Fruit fly (Drosophila melanogaster): ENCODE results near the gene CG31467.
A peak's percentile ranks its signal among the peaks of the same experiment; 100 is the strongest.

The CG31467 gene

dm6 chr3R:10696371-10696777 is 10.3 kb downstream of the CG31467 start, which contains the start of the genes pug, CG14683 and CG46459:
pug (plus strand) TSS chr3R:10696534.
CG14683 (plus strand) TSS chr3R:10696647.
CG46459 (plus strand) TSS chr3R:10696647.
- TF ChIP-seq CG14655 (GFP tag; optimal IDR thresholded peaks at IDR 0.05) (no peak), CG8159 (tag; optimal IDR thresholded peaks at IDR 0.05) (no peak), Pif1A (GFP tag; optimal IDR thresholded peaks at IDR 0.05) (no peak), CG13204 (GFP tag; optimal IDR thresholded peaks at IDR 0.05) (no peak), CG15710 (tag; optimal IDR thresholded peaks at IDR 0.05) (no peak), Ets98B (GFP tag; IDR thresholded peaks at IDR 0.05) (0 out of 2 replicates have a peak, but pooled peaks have one; percentile 11), CG32121 (GFP tag; IDR thresholded peaks at IDR 0.05) (no peak)

dm6 chr3R:10688835-10689234 is 17.8 kb downstream of the CG31467 start:
- TF ChIP-seq Pif1A (GFP tag; optimal IDR thresholded peaks at IDR 0.05) (no peak), CG4496 (GFP tag; IDR thresholded peaks at IDR 0.05) (peak; percentile 70; the same call in 2 of the 3 replicates), EcR (GFP tag; optimal IDR thresholded peaks at IDR 0.05) (no peak), CG32121 (GFP tag; IDR thresholded peaks at IDR 0.05) (peak; percentile 44; the same call in 1 of the 2 replicates), Snoo (tag; optimal IDR thresholded peaks at IDR 0.05) (no peak), Ets98B (GFP tag; IDR thresholded peaks at IDR 0.05) (0 out of 2 replicates have a peak, but pooled peaks have one; percentile 20), CG17806 (tag; optimal IDR thresholded peaks at IDR 0.05) (no peak), CG9948 (tag; optimal IDR thresholded peaks at IDR 0.05) (no peak), CG14655 (GFP tag; optimal IDR thresholded peaks at IDR 0.05) (no peak), rn (GFP tag; IDR thresholded peaks at IDR 0.05) (no peak), CG13204 (GFP tag; optimal IDR thresholded peaks at IDR 0.05) (no peak), CG10348 (GFP tag; IDR thresholded peaks at IDR 0.05) (no peak), D1 (tag; optimal IDR thresholded peaks at IDR 0.05) (no peak)

- TF ChIP-seq Ets98B (GFP tag; IDR thresholded peaks at IDR 0.05) (peak; percentile 44; the same call in 1 of the 2 replicates), rn (GFP tag; IDR thresholded peaks at IDR 0.05) (no peak; the same call in 1 of the 2 replicates)
Observed at dm6 chr3R:10688160-10688559, 18.5 kb downstream of the CG31467 start.

- TF ChIP-seq fd96Ca (GFP tag; IDR thresholded peaks at IDR 0.05) (no peak), EcR (GFP tag; optimal IDR thresholded peaks at IDR 0.05) (no peak), CG8159 (tag; optimal IDR thresholded peaks at IDR 0.05) (no peak), Snoo (tag; optimal IDR thresholded peaks at IDR 0.05) (no peak), CG34367 (tag; optimal IDR thresholded peaks at IDR 0.05) (no peak), CG10348 (GFP tag; IDR thresholded peaks at IDR 0.05) (no peak), D1 (tag; optimal IDR thresholded peaks at IDR 0.05) (no peak), Pif1A (GFP tag; optimal IDR thresholded peaks at IDR 0.05) (no peak), CG14655 (GFP tag; optimal IDR thresholded peaks at IDR 0.05) (no peak), CG9948 (tag; optimal IDR thresholded peaks at IDR 0.05) (no peak), rn (GFP tag; IDR thresholded peaks at IDR 0.05) (no peak), gl (tag; optimal IDR thresholded peaks at IDR 0.05) (no peak)
Observed at dm6 chr3R:10687312-10687711, 19.4 kb downstream of the CG31467 start.

- TF ChIP-seq rn (GFP tag; IDR thresholded peaks at IDR 0.05) (no peak), gl (tag; optimal IDR thresholded peaks at IDR 0.05) (no peak), CG8159 (tag; optimal IDR thresholded peaks at IDR 0.05) (no peak), Ets98B (GFP tag; IDR thresholded peaks at IDR 0.05) (peak; percentile 39; the same call in 1 of the 2 replicates), Pif1A (GFP tag; optimal IDR thresholded peaks at IDR 0.05) (no peak), CG4496 (GFP tag; IDR thresholded peaks at IDR 0.05) (no peak), CG17806 (tag; optimal IDR thresholded peaks at IDR 0.05) (no peak), CG34367 (tag; optimal IDR thresholded peaks at IDR 0.05) (no peak), EcR (GFP tag; optimal IDR thresholded peaks at IDR 0.05) (no peak), Snoo (tag; optimal IDR thresholded peaks at IDR 0.05) (no peak), CG9948 (tag; optimal IDR thresholded peaks at IDR 0.05) (no peak), CG13204 (GFP tag; optimal IDR thresholded peaks at IDR 0.05) (peak; percentile 14)
Observed at dm6 chr3R:10686307-10687094, 20.2 kb downstream of the CG31467 start, which contains the start of gene Skel. Skel (plus strand) TSS chr3R:10686943.

- TF ChIP-seq CG34367 (tag; optimal IDR thresholded peaks at IDR 0.05) (no peak), gl (tag; optimal IDR thresholded peaks at IDR 0.05) (no peak), CG32121 (GFP tag; IDR thresholded peaks at IDR 0.05) (peak; percentile 71), CG14655 (GFP tag; optimal IDR thresholded peaks at IDR 0.05) (peak; percentile 52), fd96Ca (GFP tag; IDR thresholded peaks at IDR 0.05) (0 out of 3 replicates have a peak, but pooled peaks have one; percentile 30), EcR (GFP tag; optimal IDR thresholded peaks at IDR 0.05) (no peak), CG15710 (tag; optimal IDR thresholded peaks at IDR 0.05) (no peak), Snoo (tag; optimal IDR thresholded peaks at IDR 0.05) (no peak), D1 (tag; optimal IDR thresholded peaks at IDR 0.05) (no peak), CG9948 (tag; optimal IDR thresholded peaks at IDR 0.05) (no peak), CG8159 (tag; optimal IDR thresholded peaks at IDR 0.05) (no peak), Pif1B (GFP tag; optimal IDR thresholded peaks at IDR 0.05) (no peak), CG13204 (GFP tag; optimal IDR thresholded peaks at IDR 0.05) (no peak), rn (GFP tag; IDR thresholded peaks at IDR 0.05) (peak; percentile 35; the same call in 1 of the 2 replicates), CG12605 (GFP tag; IDR thresholded peaks at IDR 0.05) (no peak), CG8301 (tag; optimal IDR thresholded peaks at IDR 0.05) (peak; percentile 30), CG17806 (tag; optimal IDR thresholded peaks at IDR 0.05) (peak; percentile 2), CG4496 (GFP tag; IDR thresholded peaks at IDR 0.05) (peak; percentile 67), Pif1A (GFP tag; optimal IDR thresholded peaks at IDR 0.05) (no peak), CG10348 (GFP tag; IDR thresholded peaks at IDR 0.05) (no peak), Ets98B (GFP tag; IDR thresholded peaks at IDR 0.05) (peak; percentile 64)
Observed at dm6 chr3R:10684284-10684683, 22.4 kb downstream of the CG31467 start.

Data from whole organism, pupa.